Fruit fly (Drosophila melanogaster) whole organism, pupa: ENCODE data around the gene Evi5.

Experiments used
- CG10348 ChIP-seq: fragments of 200-800 bp; sonication (Bioruptor generic); IDR thresholded peaks from 2 replicates; pipeline ENCODE4 v1.3.6; 2022; ENCODE audit warnings: missing biosample characterization, missing genetic modification characterization
- CG12605 ChIP-seq: fragments of 200-800 bp; sonication (Bioruptor generic); IDR thresholded peaks from 2 replicates; pipeline ENCODE4 v1.3.6; 2022; ENCODE audit warnings: missing biosample characterization, missing genetic modification characterization
- CG13204 ChIP-seq: fragments of 200-800 bp; sonication (Bioruptor generic); optimal IDR thresholded peaks from 2 replicates; lab custom pipeline; 2018; ENCODE audit warnings: missing biosample characterization, mild to moderate bottlenecking, missing genetic modification characterization, moderate library complexity
- CG14655 ChIP-seq: fragments of 200-800 bp; sonication (Bioruptor generic); optimal IDR thresholded peaks from 3 replicates; lab custom pipeline; 2017; ENCODE audit warnings: mild to moderate bottlenecking, missing biosample characterization, missing genetic modification reagents, missing genetic modification characterization
- CG15710 ChIP-seq: fragments of 200-800 bp; sonication (Bioruptor generic); optimal IDR thresholded peaks from 2 replicates; lab custom pipeline; 2018; ENCODE audit warnings: missing biosample characterization, mild to moderate bottlenecking, missing genetic modification characterization, moderate library complexity
- CG17806 ChIP-seq: fragments of 200-800 bp; sonication (Bioruptor generic); optimal IDR thresholded peaks from 2 replicates; lab custom pipeline; 2018; ENCODE audit warnings: missing biosample characterization, mild to moderate bottlenecking, missing genetic modification characterization, moderate library complexity
- CG32121 ChIP-seq: fragments of 200-800 bp; sonication (Bioruptor generic); IDR thresholded peaks from 2 replicates; pipeline ENCODE4 v1.3.6; 2022; ENCODE audit warnings: missing biosample characterization, missing genetic modification characterization
- CG34367 ChIP-seq: fragments of 200-800 bp; sonication (Bioruptor generic); optimal IDR thresholded peaks from 2 replicates; lab custom pipeline; 2018; ENCODE audit warnings: missing biosample characterization, mild to moderate bottlenecking, missing genetic modification characterization
- CG4496 ChIP-seq: fragments of 200-800 bp; sonication (Bioruptor generic); IDR thresholded peaks from 3 replicates; pipeline ENCODE4 v1.3.6; 2022; ENCODE audit warnings: missing biosample characterization, missing genetic modification characterization
- CG8159 ChIP-seq: fragments of 200-800 bp; sonication (Bioruptor generic); optimal IDR thresholded peaks from 3 replicates; lab custom pipeline; 2018; ENCODE audit warnings: missing biosample characterization, mild to moderate bottlenecking, missing genetic modification characterization, moderate library complexity
- CG8301 ChIP-seq: fragments of 200-800 bp; sonication (Bioruptor generic); optimal IDR thresholded peaks from 2 replicates; lab custom pipeline; 2018; ENCODE audit warnings: missing biosample characterization, mild to moderate bottlenecking, missing genetic modification characterization
- CG9948 ChIP-seq: fragments of 200-800 bp; sonication (Bioruptor generic); optimal IDR thresholded peaks from 2 replicates; lab custom pipeline; 2018; ENCODE audit warnings: missing biosample characterization, mild to moderate bottlenecking, missing genetic modification characterization, moderate library complexity
- D1 ChIP-seq: fragments of 200-800 bp; sonication (Bioruptor generic); optimal IDR thresholded peaks from 2 replicates; lab custom pipeline; 2018; ENCODE audit warnings: missing biosample characterization, mild to moderate bottlenecking, missing genetic modification characterization, moderate library complexity
- EcR ChIP-seq: fragments of 200-800 bp; sonication (Bioruptor generic); optimal IDR thresholded peaks from 3 replicates; lab custom pipeline; 2019; ENCODE audit warnings: missing biosample characterization, missing genetic modification characterization, mild to moderate bottlenecking, moderate library complexity, missing genetic modification reagents
- Ets98B ChIP-seq: fragments of 200-800 bp; sonication (Bioruptor generic); IDR thresholded peaks from 2 replicates; pipeline ENCODE4 v1.3.6; 2022; ENCODE audit warnings: missing biosample characterization, missing genetic modification characterization
- Pif1A ChIP-seq: fragments of 200-800 bp; sonication (Bioruptor generic); optimal IDR thresholded peaks from 3 replicates; lab custom pipeline; 2016; ENCODE audit warnings: missing biosample characterization, missing genetic modification characterization
- Pif1B ChIP-seq: fragments of 200-800 bp; sonication (Bioruptor generic); optimal IDR thresholded peaks from 3 replicates; lab custom pipeline; 2016; ENCODE audit warnings: missing biosample characterization, missing genetic modification characterization
- Snoo ChIP-seq: fragments of 200-800 bp; sonication (Bioruptor generic); optimal IDR thresholded peaks from 3 replicates; lab custom pipeline; 2017; ENCODE audit warnings: missing biosample characterization, mild to moderate bottlenecking, missing genetic modification characterization, inconsistent platforms
- fd96Ca ChIP-seq: fragments of 200-800 bp; sonication (Bioruptor generic); IDR thresholded peaks from 3 replicates; pipeline ENCODE4 v1.3.6; 2022; ENCODE audit warnings: missing biosample characterization, missing genetic modification characterization
- gl ChIP-seq: fragments of 200-800 bp; sonication (Bioruptor generic); optimal IDR thresholded peaks from 2 replicates; lab custom pipeline; 2018; ENCODE audit warnings: missing biosample characterization, mild to moderate bottlenecking, missing genetic modification characterization
- rn ChIP-seq: fragments of 200-800 bp; sonication (Bioruptor generic); IDR thresholded peaks from 2 replicates; pipeline ENCODE4 v1.3.6; 2022; ENCODE audit warnings: missing biosample characterization, missing genetic modification characterization

Evi5 gene

dm6 chrX:11464047-11464446 lies 9.9 kb upstream of the Evi5 start:
- TF ChIP-seq Pif1A (GFP tag; lab: Kevin White, UChicago) = no peak
- TF ChIP-seq rn (GFP tag; lab: Robert Waterston, UW) = no peak
- TF ChIP-seq gl (tag; lab: Kevin White, UChicago) = no peak
- no peak for TF ChIP-seq Ets98B
- no peak for TF ChIP-seq CG8159 (tag; lab: Kevin White, UChicago)
- TF ChIP-seq CG9948 (tag; lab: Kevin White, UChicago) = no peak
- no peak for TF ChIP-seq CG4496 (GFP tag; lab: Robert Waterston, UW)
- TF ChIP-seq CG17806 (tag; lab: Kevin White, UChicago) = no peak
- no peak for TF ChIP-seq D1 (tag; lab: Kevin White, UChicago)
- no peak for TF ChIP-seq CG15710 (tag; lab: Kevin White, UChicago)
- no peak for TF ChIP-seq CG12605
- TF ChIP-seq Snoo (tag; lab: Kevin White, UChicago) = no peak
- no peak for TF ChIP-seq fd96Ca (GFP tag; lab: Robert Waterston, UW)
- no peak for TF ChIP-seq EcR (GFP tag; lab: Kevin White, UChicago)
- no peak for TF ChIP-seq CG34367

- TF ChIP-seq D1 (tag; lab: Kevin White, UChicago) (no peak), CG8159 (tag; lab: Kevin White, UChicago) (no peak), CG34367 (no peak), CG15710 (tag; lab: Kevin White, UChicago) (no peak), Pif1B (GFP tag; lab: Kevin White, UChicago) (no peak), gl (tag; lab: Kevin White, UChicago) (no peak), CG17806 (tag; lab: Kevin White, UChicago) (no peak), CG4496 (GFP tag; lab: Robert Waterston, UW) (no peak), CG32121 (no peak), CG8301 (no peak), CG12605 (no peak), CG10348 (GFP tag; lab: Robert Waterston, UW) (no peak)
These were observed 5.0 kb upstream of the Evi5 start, which contains the start of gene CG43155 for dm6 chrX:11458912-11459836. Gene CG43155, plus strand, starts transcription at chrX:11459786.

dm6 chrX:11457149-11457548 lies 3.0 kb upstream of the Evi5 start:
- TF ChIP-seq CG34367 = no peak
- peak; percentile 82 for TF ChIP-seq EcR (GFP tag; lab: Kevin White, UChicago)

dm6 chrX:11453638-11454037 lies 548 bp downstream of the Evi5 start:
- no peak for TF ChIP-seq CG8301
- TF ChIP-seq Pif1A (GFP tag; lab: Kevin White, UChicago) = no peak
- TF ChIP-seq CG34367 = no peak
- TF ChIP-seq CG12605 = no peak
- no peak for TF ChIP-seq CG10348 (GFP tag; lab: Robert Waterston, UW)
- TF ChIP-seq fd96Ca (GFP tag; lab: Robert Waterston, UW) = no peak
- TF ChIP-seq CG8159 (tag; lab: Kevin White, UChicago) = no peak
- TF ChIP-seq CG17806 (tag; lab: Kevin White, UChicago) = no peak
- TF ChIP-seq EcR (GFP tag; lab: Kevin White, UChicago) = no peak
- no peak for TF ChIP-seq CG14655 (GFP tag; lab: Kevin White, UChicago)
- no peak for TF ChIP-seq Snoo (tag; lab: Kevin White, UChicago)
- TF ChIP-seq CG32121 = no peak
- no peak for TF ChIP-seq CG9948 (tag; lab: Kevin White, UChicago)
- no peak for TF ChIP-seq CG13204
- no peak for TF ChIP-seq Pif1B (GFP tag; lab: Kevin White, UChicago)
- TF ChIP-seq CG15710 (tag; lab: Kevin White, UChicago) = no peak
- no peak for TF ChIP-seq D1 (tag; lab: Kevin White, UChicago)
- no peak for TF ChIP-seq gl (tag; lab: Kevin White, UChicago)

dm6 chrX:11452846-11453391 lies 1.3 kb downstream of the Evi5 start:
- peak; percentile 85 for TF ChIP-seq CG8301
- peak; percentile 78 for TF ChIP-seq CG8159 (tag; lab: Kevin White, UChicago)
- peak; percentile 84 for TF ChIP-seq CG12605
- TF ChIP-seq CG32121 = peak; percentile 91
- TF ChIP-seq CG15710 (tag; lab: Kevin White, UChicago) = peak; percentile 79
- peak; percentile 93 for TF ChIP-seq Pif1A (GFP tag; lab: Kevin White, UChicago)
- peak; percentile 88 for TF ChIP-seq CG14655 (GFP tag; lab: Kevin White, UChicago)
- TF ChIP-seq CG13204 = peak; percentile 49
- TF ChIP-seq CG9948 (tag; lab: Kevin White, UChicago) = peak; percentile 77
- TF ChIP-seq CG34367 = peak; percentile 73
- TF ChIP-seq Ets98B = peak; percentile 94
- TF ChIP-seq gl (tag; lab: Kevin White, UChicago) = peak; percentile 60
- TF ChIP-seq fd96Ca (GFP tag; lab: Robert Waterston, UW) = peak; percentile 96
- TF ChIP-seq CG10348 (GFP tag; lab: Robert Waterston, UW) = peak; percentile 79
- TF ChIP-seq rn (GFP tag; lab: Robert Waterston, UW) = peak; percentile 81
- TF ChIP-seq Snoo (tag; lab: Kevin White, UChicago) = peak; percentile 63
- TF ChIP-seq D1 (tag; lab: Kevin White, UChicago) = peak; percentile 16
- TF ChIP-seq CG17806 (tag; lab: Kevin White, UChicago) = peak; percentile 82
- peak; percentile 10 for TF ChIP-seq EcR (GFP tag; lab: Kevin White, UChicago)
- peak; percentile 97 for TF ChIP-seq CG4496 (GFP tag; lab: Robert Waterston, UW)
- TF ChIP-seq Pif1B (GFP tag; lab: Kevin White, UChicago) = peak; percentile 89
